Worm (Caenorhabditis elegans): Measurements from ENCODE around the gene ZK813.4.
A peak's percentile ranks its signal among the peaks of the same experiment; 100 is the strongest.

Gene ZK813.4

ce11 chrX:3411565-3412022 is 18.3 kb downstream of the ZK813.4 start, which contains the start of gene unc-78:
unc-78 (minus strand) TSS chrX:3411615.
- TF ChIP-seq mab-5 (tag; optimal IDR thresholded peaks at IDR 0.05) = no peak
- TF ChIP-seq hlh-1 (tag; optimal IDR thresholded peaks at IDR 0.05) = peak; percentile 9
- no peak for TF ChIP-seq mep-1 (tag; optimal IDR thresholded peaks at IDR 0.05)

- TF ChIP-seq lin-13 (tag; optimal IDR thresholded peaks at IDR 0.05) = no peak
- TF ChIP-seq nhr-76 (tag; optimal IDR thresholded peaks at IDR 0.05) = no peak
- no peak for TF ChIP-seq ceh-43 (GFP tag; optimal IDR thresholded peaks at IDR 0.05)
- no peak for TF ChIP-seq bed-3 (GFP tag; optimal IDR thresholded peaks at IDR 0.05)
- TF ChIP-seq elt-3 (tag; optimal IDR thresholded peaks at IDR 0.05) = no peak
- no peak for TF ChIP-seq ceh-39 (tag; optimal IDR thresholded peaks at IDR 0.05)
- TF ChIP-seq flh-1 (GFP tag; optimal IDR thresholded peaks at IDR 0.05) = no peak
- TF ChIP-seq cnd-1 (tag; optimal IDR thresholded peaks at IDR 0.05) = no peak
- no peak for TF ChIP-seq nhr-2 (tag; optimal IDR thresholded peaks at IDR 0.05)
- no peak for TF ChIP-seq drap-1 (GFP tag; optimal IDR thresholded peaks at IDR 0.05)
- TF ChIP-seq lin-32 (GFP tag; optimal IDR thresholded peaks at IDR 0.05) = no peak
- no peak for TF ChIP-seq ham-2 (GFP tag; optimal IDR thresholded peaks at IDR 0.05)
- TF ChIP-seq unc-62 (GFP tag; optimal IDR thresholded peaks at IDR 0.05) = no peak
- TF ChIP-seq zip-8 (tag; optimal IDR thresholded peaks at IDR 0.05) = no peak
- TF ChIP-seq sptf-1 (tag; optimal IDR thresholded peaks at IDR 0.05) = no peak
Measured at ce11 chrX:3408717-3409303, 21.1 kb downstream of the ZK813.4 start.

ce11 chrX:3403195-3403594 is 26.7 kb downstream of the ZK813.4 start, which contains the start of gene vit-5:
vit-5 (plus strand) TSS chrX:3403471.
- TF ChIP-seq zip-8 (tag; optimal IDR thresholded peaks at IDR 0.05) (no peak), lin-13 (tag; optimal IDR thresholded peaks at IDR 0.05) (no peak), nhr-237 (tag; optimal IDR thresholded peaks at IDR 0.05) (no peak), mls-2 (tag; optimal IDR thresholded peaks at IDR 0.05) (no peak), mab-5 (tag; optimal IDR thresholded peaks at IDR 0.05) (no peak), bed-3 (GFP tag; optimal IDR thresholded peaks at IDR 0.05) (no peak), tbx-8 (GFP tag; optimal IDR thresholded peaks at IDR 0.05) (no peak), pha-4 (tag; optimal IDR thresholded peaks at IDR 0.05) (no peak), sem-2 (GFP tag; optimal IDR thresholded peaks at IDR 0.05) (no peak), nhr-76 (tag; optimal IDR thresholded peaks at IDR 0.05) (no peak), ham-2 (GFP tag; optimal IDR thresholded peaks at IDR 0.05) (no peak), nhr-28 (tag; optimal IDR thresholded peaks at IDR 0.05) (no peak), elt-1 (tag; optimal IDR thresholded peaks at IDR 0.05; ENCODE audit: borderline replicate concordance, insufficient read depth) (no peak)

ce11 chrX:3401701-3402100 is 28.2 kb downstream of the ZK813.4 start, which contains the start of gene C04F6.9:
C04F6.9 (plus strand) TSS chrX:3402001.
- TF ChIP-seq snpc-4 (tag; optimal IDR thresholded peaks at IDR 0.05) (no peak), drap-1 (GFP tag; optimal IDR thresholded peaks at IDR 0.05) (no peak), flh-1 (GFP tag; optimal IDR thresholded peaks at IDR 0.05) (no peak), lin-13 (tag; optimal IDR thresholded peaks at IDR 0.05) (no peak), tbx-8 (GFP tag; optimal IDR thresholded peaks at IDR 0.05) (no peak)

- no peak for TF ChIP-seq nhr-76 (tag; optimal IDR thresholded peaks at IDR 0.05)
- peak; percentile 86 for TF ChIP-seq nhr-2 (tag; optimal IDR thresholded peaks at IDR 0.05)
- no peak for TF ChIP-seq snpc-4 (tag; optimal IDR thresholded peaks at IDR 0.05)
- TF ChIP-seq ceh-43 (GFP tag; optimal IDR thresholded peaks at IDR 0.05) = no peak
- TF ChIP-seq ces-1 (GFP tag; optimal IDR thresholded peaks at IDR 0.05) = no peak
- TF ChIP-seq elt-1 (tag; optimal IDR thresholded peaks at IDR 0.05; ENCODE audit: borderline replicate concordance, insufficient read depth) = peak; percentile 76
- no peak for TF ChIP-seq hlh-1 (tag; optimal IDR thresholded peaks at IDR 0.05)
- no peak for TF ChIP-seq lin-13 (tag; optimal IDR thresholded peaks at IDR 0.05)
- TF ChIP-seq ztf-11 (tag; optimal IDR thresholded peaks at IDR 0.05) = no peak
Measured at ce11 chrX:3400387-3400786, 29.5 kb downstream of the ZK813.4 start.

ce11 chrX:3399917-3400316 is 30.0 kb downstream of the ZK813.4 start, which contains the start of gene cht-1:
cht-1 (minus strand) TSS chrX:3400017.
- no peak for TF ChIP-seq pha-4 (tag; optimal IDR thresholded peaks at IDR 0.05)
- no peak for TF ChIP-seq unc-39 (tag; optimal IDR thresholded peaks at IDR 0.05)
- TF ChIP-seq mls-2 (tag; optimal IDR thresholded peaks at IDR 0.05) = no peak
- TF ChIP-seq ceh-43 (GFP tag; optimal IDR thresholded peaks at IDR 0.05) = no peak
- TF ChIP-seq unc-62 (GFP tag; optimal IDR thresholded peaks at IDR 0.05) = no peak
- TF ChIP-seq mab-5 (tag; optimal IDR thresholded peaks at IDR 0.05) = no peak
- TF ChIP-seq unc-120 (tag; optimal IDR thresholded peaks at IDR 0.05; ENCODE audit: poor library complexity, severe bottlenecking) = no peak
- TF ChIP-seq lsy-2 (tag; optimal IDR thresholded peaks at IDR 0.05) = no peak
- TF ChIP-seq bed-3 (GFP tag; optimal IDR thresholded peaks at IDR 0.05) = no peak
- TF ChIP-seq M03D4.4 (tag; optimal IDR thresholded peaks at IDR 0.05) = no peak
- no peak for TF ChIP-seq snpc-4 (tag; optimal IDR thresholded peaks at IDR 0.05)
- no peak for TF ChIP-seq sptf-1 (tag; optimal IDR thresholded peaks at IDR 0.05)
- no peak for TF ChIP-seq ztf-11 (tag; optimal IDR thresholded peaks at IDR 0.05)
- TF ChIP-seq elt-3 (tag; optimal IDR thresholded peaks at IDR 0.05) = no peak
- TF ChIP-seq hlh-1 (tag; optimal IDR thresholded peaks at IDR 0.05) = no peak
- no peak for TF ChIP-seq ceh-39 (tag; optimal IDR thresholded peaks at IDR 0.05)
- TF ChIP-seq nhr-237 (tag; optimal IDR thresholded peaks at IDR 0.05) = no peak
